Worm (Caenorhabditis elegans) whole organism, young adult: ENCODE data around the gene F53F8.5.

ENCODE experiments used
- K12H6.12 ChIP-seq: fragments of 200-800 bp; sonication (Bioruptor generic); optimal IDR thresholded peaks from 2 replicates; lab custom pipeline; 2018; ENCODE audit warnings: mild to moderate bottlenecking, missing genetic modification characterization, missing compliant biosample characterization
- ama-1 ChIP-seq, 3 experiments: fragments of 150-350 bp in 1 of 3; sonication (generic microtip) in 2 of 3; optimal IDR thresholded peaks; 2 replicates each; lab custom pipeline; 2014 to 2018; ENCODE audit warnings: missing biosample characterization in 2 of 3, missing genetic modification characterization in 2 of 3, missing genetic modification reagents in 2 of 3
- cebp-1 ChIP-seq, 2 experiments: fragments of 200-800 bp in 1 of 2; sonication (Bioruptor generic) in 1 of 2; sonication (generic microtip) in 1 of 2; IDR thresholded peaks in 1 of 2; optimal IDR thresholded peaks in 1 of 2; 2 replicates each; pipeline versions ENCODE4 v1.3.6 to Lab custom; 2017 to 2022; ENCODE audit warnings: missing compliant biosample characterization in 2 of 2, missing genetic modification characterization in 2 of 2, mild to moderate bottlenecking in 1 of 2, missing genetic modification reagents in 1 of 2, moderate library complexity in 1 of 2
- cebp-2 ChIP-seq: fragments of 200-800 bp; sonication (Bioruptor generic); IDR thresholded peaks from 2 replicates; pipeline ENCODE4 v1.3.6; 2022; ENCODE audit warnings: missing genetic modification characterization, missing compliant biosample characterization
- ceh-40 ChIP-seq: fragments of 200-800 bp; sonication (Bioruptor generic); IDR thresholded peaks from 2 replicates; pipeline ENCODE4 v1.3.6; 2022; ENCODE audit warnings: missing genetic modification characterization, missing compliant biosample characterization
- dpff-1 ChIP-seq: sonication (generic microtip); optimal IDR thresholded peaks from 2 replicates; lab custom pipeline; 2017; ENCODE audit warnings: mild to moderate bottlenecking, missing genetic modification characterization, missing compliant biosample characterization
- efl-1 ChIP-seq: fragments of 150-350 bp; optimal IDR thresholded peaks from 2 replicates; lab custom pipeline; 2014; ENCODE audit warnings: missing biosample characterization, missing genetic modification reagents, missing genetic modification characterization
- madf-3 ChIP-seq: fragments of 200-800 bp; sonication (Bioruptor generic); IDR thresholded peaks from 2 replicates; pipeline ENCODE4 v1.3.6; 2022; ENCODE audit warnings: missing genetic modification reagents, missing genetic modification characterization, missing compliant biosample characterization

- TF ChIP-seq cebp-2 (no peak), dpff-1 (no peak), ama-1 (optimal IDR thresholded peaks at IDR 0.05; lab: Kevin White, UChicago) (no peak), ama-1 (GFP tag; optimal IDR thresholded peaks at IDR 0.05; lab: Kevin White, UChicago) (no peak), cebp-1 (GFP tag; IDR thresholded peaks at IDR 0.05; lab: Robert Waterston, UW) (no peak), cebp-1 (tag; optimal IDR thresholded peaks at IDR 0.05; lab: Kevin White, UChicago) (no peak), ceh-40 (GFP tag; lab: Robert Waterston, UW) (no peak), efl-1 (GFP tag; lab: Kevin White, UChicago) (no peak), madf-3 (GFP tag; lab: Robert Waterston, UW) (no peak), K12H6.12 (tag; lab: Kevin White, UChicago) (no peak)
Measured at ce11 chrV:20744290-20744837, 40.5 kb upstream of the F53F8.5 start, which contains the start of gene dnj-25.
